Worm (Caenorhabditis elegans): Measurements from ENCODE around the gene rec-8.

DNA sequence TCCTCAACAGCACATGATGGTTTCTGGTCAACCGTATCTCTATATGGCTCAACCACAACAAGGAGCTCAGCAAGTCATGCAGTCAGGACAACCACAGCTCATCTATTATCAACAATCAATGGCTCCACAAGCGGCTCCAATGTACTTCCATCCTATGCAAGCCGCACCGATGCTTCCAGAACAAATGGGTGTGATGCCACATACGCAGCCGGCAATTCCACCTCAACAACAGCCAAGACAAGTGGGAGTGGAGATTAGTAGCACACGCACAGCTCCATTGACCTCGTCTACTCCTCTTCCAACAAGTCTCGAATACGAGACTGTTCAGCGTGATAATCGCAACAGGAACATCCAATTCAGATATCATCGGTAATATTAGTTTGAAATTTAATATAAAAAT, 1.1 kb upstream of the rec-8 start:
- no peak for TF ChIP-seq dao-5 (tag; optimal IDR thresholded peaks at IDR 0.05)
- no peak for TF ChIP-seq him-1 (tag; optimal IDR thresholded peaks at IDR 0.05)

Measured in whole organism, L4/young adult.